Worm (Caenorhabditis elegans) whole organism, L4 larva: ENCODE results near the gene cpna-1.

ENCODE experiments used
- F26F4.8 ChIP-seq: fragments of 200-800 bp; sonication (Bioruptor generic); conservative IDR thresholded peaks from 2 replicates; pipeline ENCODE4 v1.3.6; 2022; ENCODE audit warnings: missing genetic modification characterization, missing compliant biosample characterization
- F44E2.7 ChIP-seq: fragments of 200-800 bp; sonication (Bioruptor generic); IDR thresholded peaks from 2 replicates; pipeline ENCODE4 v2.1.2; 2022; ENCODE audit warnings: missing genetic modification characterization, missing compliant biosample characterization
- R02D3.7 ChIP-seq: fragments of 150-350 bp; sonication (generic microtip); optimal IDR thresholded peaks from 3 replicates; lab custom pipeline; 2014; ENCODE audit warnings: missing biosample characterization, missing genetic modification characterization
- T26A8.4 ChIP-seq: fragments of 200-800 bp; sonication (Bioruptor generic); IDR thresholded peaks from 2 replicates; pipeline ENCODE4 v1.3.6; 2022; ENCODE audit warnings: missing genetic modification characterization, missing compliant biosample characterization
- Y105C5A.15 ChIP-seq: fragments of 200-800 bp; sonication (Bioruptor generic); IDR thresholded peaks from 2 replicates; pipeline ENCODE4 v1.3.6; 2022; ENCODE audit warnings: missing genetic modification characterization, missing compliant biosample characterization
- ZK337.2 ChIP-seq: fragments of 200-800 bp; sonication (Bioruptor generic); IDR thresholded peaks from 2 replicates; pipeline ENCODE4 v1.3.6; 2022; ENCODE audit warnings: missing genetic modification reagents, missing genetic modification characterization, missing compliant biosample characterization
- ceh-28 ChIP-seq: fragments of 150-350 bp; optimal IDR thresholded peaks from 2 replicates; lab custom pipeline; 2014; ENCODE audit warnings: missing biosample characterization, missing genetic modification reagents, missing genetic modification characterization
- ceh-32 ChIP-seq: sonication (generic microtip); optimal IDR thresholded peaks from 2 replicates; lab custom pipeline; 2016; ENCODE audit warnings: mild to moderate bottlenecking, missing genetic modification characterization, missing compliant biosample characterization; ENCODE audit not compliant: poor library complexity
- ceh-44 ChIP-seq: fragments of 200-800 bp; sonication (Bioruptor generic); IDR thresholded peaks from 2 replicates; pipeline ENCODE4 v1.3.6; 2022; ENCODE audit warnings: missing genetic modification reagents, missing genetic modification characterization, missing compliant biosample characterization
- ceh-62 ChIP-seq: sonication (generic microtip); optimal IDR thresholded peaks from 2 replicates; lab custom pipeline; 2017; ENCODE audit warnings: missing biosample characterization, missing genetic modification characterization
- ceh-82 ChIP-seq: sonication (generic microtip); optimal IDR thresholded peaks from 2 replicates; lab custom pipeline; 2017; ENCODE audit warnings: missing biosample characterization, missing genetic modification characterization
- daf-16 ChIP-seq, 3 experiments: sonication (generic microtip); optimal IDR thresholded peaks; 2 replicates each; lab custom pipeline; 2016 to 2017; ENCODE audit warnings: missing genetic modification characterization in 3 of 3, missing genetic modification reagents in 3 of 3, mild to moderate bottlenecking in 2 of 3, missing compliant biosample characterization in 2 of 3, missing biosample characterization in 1 of 3, moderate library complexity in 1 of 3
- daf-8 ChIP-seq: fragments of 200-800 bp; sonication (Bioruptor generic); IDR thresholded peaks from 2 replicates; pipeline ENCODE4 v1.3.6; 2022; ENCODE audit warnings: missing genetic modification characterization, missing compliant biosample characterization
- dmd-6 ChIP-seq: fragments of 200-800 bp; sonication (Bioruptor generic); IDR thresholded peaks from 2 replicates; pipeline ENCODE4 v1.3.6; 2022; ENCODE audit warnings: missing genetic modification reagents, missing genetic modification characterization, missing compliant biosample characterization
- dpl-1 ChIP-seq: fragments of 150-350 bp; optimal IDR thresholded peaks from 2 replicates; lab custom pipeline; 2014; ENCODE audit warnings: missing biosample characterization, missing genetic modification reagents, missing genetic modification characterization
- egl-43 ChIP-seq: fragments of 200-800 bp; sonication (Bioruptor generic); IDR thresholded peaks from 2 replicates; pipeline ENCODE4 v1.3.6; 2022; ENCODE audit warnings: missing genetic modification reagents, missing genetic modification characterization, missing compliant biosample characterization
- fos-1 ChIP-seq: fragments of 150-350 bp; optimal IDR thresholded peaks from 2 replicates; lab custom pipeline; 2014; ENCODE audit warnings: missing biosample characterization, missing genetic modification characterization
- gei-8 ChIP-seq: fragments of 200-800 bp; sonication (Bioruptor generic); optimal IDR thresholded peaks from 2 replicates; lab custom pipeline; 2018; ENCODE audit warnings: mild to moderate bottlenecking, missing genetic modification characterization, missing compliant biosample characterization
- hlh-11 ChIP-seq: fragments of 200-800 bp; sonication (Bioruptor generic); optimal IDR thresholded peaks from 2 replicates; lab custom pipeline; 2018; ENCODE audit warnings: mild to moderate bottlenecking, missing genetic modification characterization, missing compliant biosample characterization
- hlh-30 ChIP-seq: sonication (generic microtip); optimal IDR thresholded peaks from 2 replicates; lab custom pipeline; 2017; ENCODE audit warnings: antibody characterized with exemption, mild to moderate bottlenecking, missing genetic modification characterization, missing compliant biosample characterization; ENCODE audit not compliant: insufficient read depth
- hmg-1.1 ChIP-seq: fragments of 200-800 bp; sonication (Bioruptor generic); IDR thresholded peaks from 2 replicates; pipeline ENCODE4 v1.3.6; 2022; ENCODE audit warnings: missing genetic modification reagents, missing genetic modification characterization, missing compliant biosample characterization
- lin-1 ChIP-seq: fragments of 200-800 bp; sonication (Bioruptor generic); IDR thresholded peaks from 2 replicates; pipeline ENCODE4 v1.3.6; 2022; ENCODE audit warnings: missing genetic modification reagents, missing genetic modification characterization, missing compliant biosample characterization
- lir-3 ChIP-seq: sonication (generic microtip); optimal IDR thresholded peaks from 2 replicates; lab custom pipeline; 2016; ENCODE audit warnings: mild to moderate bottlenecking, missing genetic modification characterization, missing compliant biosample characterization
- mxl-2 ChIP-seq: fragments of 200-800 bp; sonication (Bioruptor generic); conservative IDR thresholded peaks from 2 replicates; pipeline ENCODE4 v1.3.6; 2022; ENCODE audit warnings: missing genetic modification reagents, missing genetic modification characterization, missing compliant biosample characterization
- nhr-237 ChIP-seq: sonication (generic microtip); optimal IDR thresholded peaks from 2 replicates; lab custom pipeline; 2017; ENCODE audit warnings: missing biosample characterization, missing genetic modification characterization
- nhr-25 ChIP-seq: sonication (generic microtip); optimal IDR thresholded peaks from 2 replicates; lab custom pipeline; 2017; ENCODE audit warnings: missing genetic modification characterization, mild to moderate bottlenecking, missing compliant biosample characterization, antibody characterized with exemption, moderate library complexity, borderline replicate concordance; ENCODE audit not compliant: insufficient read depth
- nhr-48 ChIP-seq: sonication (generic microtip); optimal IDR thresholded peaks from 2 replicates; lab custom pipeline; 2016; ENCODE audit warnings: mild to moderate bottlenecking, missing genetic modification characterization, missing compliant biosample characterization
- nhr-6 ChIP-seq: fragments of 150-350 bp; optimal IDR thresholded peaks from 2 replicates; lab custom pipeline; 2014; ENCODE audit warnings: missing biosample characterization, missing genetic modification characterization
- nhr-77 ChIP-seq: fragments of 150-350 bp; optimal IDR thresholded peaks from 2 replicates; lab custom pipeline; 2014; ENCODE audit warnings: missing biosample characterization, missing genetic modification characterization
- pqm-1 ChIP-seq: sonication (generic microtip); optimal IDR thresholded peaks from 2 replicates; lab custom pipeline; 2017; ENCODE audit warnings: missing biosample characterization, missing genetic modification characterization
- rbr-2 ChIP-seq: sonication (generic microtip); optimal IDR thresholded peaks from 2 replicates; lab custom pipeline; 2016; ENCODE audit warnings: missing genotype, missing genetic modification characterization, missing compliant biosample characterization
- saeg-2 ChIP-seq: fragments of 200-800 bp; sonication (Bioruptor generic); IDR thresholded peaks from 2 replicates; pipeline ENCODE4 v1.3.6; 2022; ENCODE audit warnings: missing genetic modification reagents, missing genetic modification characterization, missing compliant biosample characterization
- snpc-1.2 ChIP-seq: fragments of 200-800 bp; sonication (Bioruptor generic); IDR thresholded peaks from 2 replicates; pipeline ENCODE4 v1.3.6; 2022; ENCODE audit warnings: missing genetic modification reagents, missing genetic modification characterization, missing compliant biosample characterization
- spr-3 ChIP-seq: fragments of 200-800 bp; sonication (Bioruptor generic); optimal IDR thresholded peaks from 2 replicates; lab custom pipeline; 2018; ENCODE audit warnings: mild to moderate bottlenecking, missing genetic modification characterization, missing compliant biosample characterization
- tag-97 ChIP-seq: fragments of 200-800 bp; sonication (Bioruptor generic); IDR thresholded peaks from 2 replicates; pipeline ENCODE4 v1.3.6; 2022; ENCODE audit warnings: missing genetic modification characterization, missing compliant biosample characterization
- tra-1 ChIP-seq: fragments of 200-800 bp; sonication (Bioruptor generic); IDR thresholded peaks from 2 replicates; pipeline ENCODE4 v1.3.6; 2022; ENCODE audit warnings: missing genetic modification reagents, missing genetic modification characterization, missing compliant biosample characterization
- unc-39 ChIP-seq: sonication (generic microtip); optimal IDR thresholded peaks from 2 replicates; lab custom pipeline; 2017; ENCODE audit warnings: missing biosample characterization, missing genetic modification characterization
- vab-7 ChIP-seq: fragments of 200-800 bp; sonication (Bioruptor generic); IDR thresholded peaks from 2 replicates; pipeline ENCODE4 v1.3.6; 2022; ENCODE audit warnings: missing genetic modification reagents, missing genetic modification characterization, missing compliant biosample characterization
- zip-2 ChIP-seq: fragments of 150-350 bp; optimal IDR thresholded peaks from 2 replicates; lab custom pipeline; 2014; ENCODE audit warnings: missing biosample characterization, missing genetic modification characterization

Gene cpna-1

DNA sequence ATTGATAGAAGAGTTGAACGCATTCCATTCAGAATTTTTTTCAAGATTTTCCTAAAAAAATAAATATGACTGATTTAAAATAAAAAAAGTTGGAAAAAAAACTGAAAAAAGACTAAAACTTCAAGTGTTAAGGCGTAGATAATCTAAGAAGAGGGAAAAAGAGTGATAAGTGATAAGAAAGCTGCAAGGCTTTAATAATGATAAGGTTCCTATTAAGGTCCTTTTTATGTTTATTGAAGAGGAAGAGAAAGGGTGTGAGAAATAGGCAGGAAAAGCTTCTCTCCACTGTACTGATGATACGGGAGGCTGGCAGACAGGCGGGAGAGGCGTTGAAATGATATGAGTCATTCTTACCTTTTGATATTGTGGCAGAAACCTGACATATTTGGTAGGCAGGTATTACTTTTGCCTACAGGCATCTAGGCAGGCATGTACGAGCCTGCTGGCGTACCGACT is 17.3 kb downstream of the cpna-1 start, which contains the start of gene mth-1:
TSS of gene mth-1 (minus strand) at position 51 of the 456 bp plus-strand sequence.
- TF ChIP-seq vab-7 (GFP tag; lab: Robert Waterston, UW) (no peak), ceh-44 (no peak), fos-1 (no peak), nhr-77 (tag; lab: Kevin White, UChicago) (no peak), ceh-82 (no peak), T26A8.4 (GFP tag; lab: Robert Waterston, UW) (no peak), snpc-1.2 (GFP tag; lab: Robert Waterston, UW) (no peak), Y105C5A.15 (GFP tag; lab: Robert Waterston, UW) (no peak), hlh-11 (peak; percentile 12), daf-16 (GFP tag; optimal IDR thresholded peaks at IDR 0.05; lab: Kevin White, UChicago) (no peak), daf-16 (tag; optimal IDR thresholded peaks at IDR 0.05; lab: Kevin White, UChicago) (peak; percentile 42), pqm-1 (tag; lab: Kevin White, UChicago) (peak; percentile 68), unc-39 (tag; lab: Kevin White, UChicago) (no peak), tag-97 (GFP tag; lab: Robert Waterston, UW) (no peak), dpl-1 (GFP tag; lab: Kevin White, UChicago) (no peak), dmd-6 (peak; percentile 29; the same call in 1 of the 2 replicates), ZK337.2 (GFP tag; lab: Robert Waterston, UW) (no peak), egl-43 (no peak), zip-2 (no peak)

DNA sequence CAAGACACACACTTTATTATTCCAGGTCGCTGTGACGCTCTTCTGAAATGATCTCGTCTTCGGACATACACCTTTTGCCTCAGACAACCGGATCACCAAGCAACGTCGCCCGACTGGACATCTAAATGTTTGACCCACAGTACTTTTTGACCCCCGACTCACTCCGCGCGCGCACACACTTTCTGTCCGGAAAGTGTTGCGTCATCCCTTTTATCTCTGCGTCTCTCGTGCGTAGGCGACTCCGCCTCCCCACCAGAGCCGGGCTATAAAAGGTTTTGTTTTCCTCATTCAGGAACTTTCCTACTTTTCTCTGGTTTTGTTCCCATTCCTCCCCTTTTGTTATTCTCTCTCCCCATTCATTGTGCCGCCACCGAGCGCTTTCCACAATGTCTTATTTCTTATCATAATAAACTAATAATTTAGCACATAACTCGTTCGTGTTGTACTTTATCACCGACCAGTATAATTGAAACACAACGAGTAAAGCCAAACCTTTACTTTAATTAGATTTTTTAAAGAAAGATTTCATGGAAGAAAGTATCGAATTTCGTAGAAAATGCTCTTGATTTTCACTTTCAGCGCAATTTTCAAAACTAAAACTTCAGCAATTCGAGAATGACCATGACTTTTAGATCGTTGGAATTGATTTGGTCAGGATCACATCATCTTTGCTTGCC is 22.7 kb downstream of the cpna-1 start, which contains the start of gene F31D5.6:
TSS of gene F31D5.6 (plus strand) at position 627 of the 677 bp plus-strand sequence.
- no peak for TF ChIP-seq nhr-237 (tag; lab: Kevin White, UChicago)
- no peak for TF ChIP-seq ceh-32 (tag; lab: Kevin White, UChicago)
- no peak for TF ChIP-seq F44E2.7
- no peak for TF ChIP-seq F26F4.8
- TF ChIP-seq tra-1 (GFP tag; lab: Robert Waterston, UW) = no peak
- no peak for TF ChIP-seq ceh-62
- TF ChIP-seq saeg-2 = no peak
- TF ChIP-seq daf-8 (GFP tag; lab: Robert Waterston, UW) = no peak
- TF ChIP-seq nhr-6 (tag; lab: Kevin White, UChicago) = no peak
- TF ChIP-seq spr-3 = no peak
- no peak for TF ChIP-seq nhr-48 (tag; lab: Kevin White, UChicago)
- no peak for TF ChIP-seq T26A8.4 (GFP tag; lab: Robert Waterston, UW)
- TF ChIP-seq egl-43 = no peak
- TF ChIP-seq Y105C5A.15 (GFP tag; lab: Robert Waterston, UW) = no peak
- TF ChIP-seq lin-1 = no peak
- no peak for TF ChIP-seq ZK337.2 (GFP tag; lab: Robert Waterston, UW)
- no peak for TF ChIP-seq hlh-30 (tag; lab: Kevin White, UChicago)

DNA sequence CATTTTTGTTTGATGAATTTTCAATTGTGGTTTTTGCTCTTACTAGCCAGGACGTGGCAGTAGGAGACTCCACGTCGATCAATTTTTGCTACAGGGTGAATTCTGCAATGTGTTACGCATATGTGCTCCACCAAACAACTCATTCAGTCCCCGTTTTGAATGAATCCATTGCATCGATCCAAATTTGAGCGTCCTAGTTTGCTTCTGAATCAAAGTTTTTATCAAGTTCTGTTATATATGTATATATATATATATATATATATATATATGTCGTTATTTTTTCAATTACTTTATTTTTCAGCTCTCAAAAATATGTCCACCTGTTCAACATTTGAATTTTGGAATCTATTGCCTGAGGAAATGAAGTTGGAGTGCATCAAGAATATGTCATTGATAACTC is 24.6 kb downstream of the cpna-1 start, which contains the start of gene F31D5.7:
TSS of gene F31D5.7 (plus strand) at position 301 of the 400 bp plus-strand sequence.
- TF ChIP-seq zip-2 (no peak), nhr-48 (tag; lab: Kevin White, UChicago) (no peak), hmg-1.1 (GFP tag; lab: Robert Waterston, UW) (no peak), nhr-25 (no peak), lir-3 (tag; lab: Kevin White, UChicago) (no peak), ceh-28 (tag; lab: Kevin White, UChicago) (no peak), gei-8 (no peak), rbr-2 (tag; lab: Kevin White, UChicago) (no peak), mxl-2 (GFP tag; lab: Robert Waterston, UW) (no peak), hlh-30 (tag; lab: Kevin White, UChicago) (no peak), R02D3.7 (tag; lab: Kevin White, UChicago) (no peak), fos-1 (no peak)
